Fruit fly (Drosophila melanogaster) whole organism, embryonic: ENCODE data around the gene fzo.

Source experiments
- Atf3 ChIP-seq: fragments of 200-800 bp; sonication (Bioruptor generic); optimal IDR thresholded peaks from 3 replicates; lab custom pipeline; 2016; ENCODE audit warnings: missing biosample characterization, missing genetic modification characterization
- BtbVII ChIP-seq: fragments of 200-800 bp; sonication (Bioruptor generic); optimal IDR thresholded peaks from 3 replicates; lab custom pipeline; 2017; ENCODE audit warnings: missing biosample characterization, mild to moderate bottlenecking, missing genetic modification characterization
- Bteb2 ChIP-seq: fragments of 200-800 bp; sonication (Bioruptor generic); optimal IDR thresholded peaks from 2 replicates; lab custom pipeline; 2016; ENCODE audit warnings: missing biosample characterization, missing genetic modification characterization
- CG10654 ChIP-seq: fragments of 200-800 bp; sonication (Bioruptor generic); optimal IDR thresholded peaks from 2 replicates; lab custom pipeline; 2016; ENCODE audit warnings: missing biosample characterization, missing genetic modification characterization
- CG11085 ChIP-seq: fragments of 200-800 bp; sonication (Bioruptor generic); IDR thresholded peaks from 2 replicates; pipeline ENCODE4 v1.3.6; 2022; ENCODE audit warnings: missing biosample characterization, missing genetic modification characterization
- CG11504 ChIP-seq: fragments of 200-800 bp; sonication (Bioruptor generic); optimal IDR thresholded peaks from 3 replicates; lab custom pipeline; 2019; ENCODE audit warnings: missing biosample characterization, mild to moderate bottlenecking, missing genetic modification characterization, moderate library complexity
- CG12391 ChIP-seq: fragments of 200-800 bp; sonication (Bioruptor generic); optimal IDR thresholded peaks from 3 replicates; lab custom pipeline; 2018; ENCODE audit warnings: missing biosample characterization, mild to moderate bottlenecking, missing genetic modification characterization, moderate library complexity
- CG13287 ChIP-seq: fragments of 200-800 bp; sonication (Bioruptor generic); IDR thresholded peaks from 2 replicates; pipeline ENCODE4 v1.3.6; 2022; ENCODE audit warnings: missing biosample characterization, missing genetic modification characterization; ENCODE audit not compliant: partially characterized antibody
- CG13624 ChIP-seq: fragments of 200-800 bp; sonication (Bioruptor generic); optimal IDR thresholded peaks from 2 replicates; lab custom pipeline; 2016; ENCODE audit warnings: missing biosample characterization, missing genetic modification characterization
- CG15601 ChIP-seq: fragments of 200-800 bp; sonication (Bioruptor generic); optimal IDR thresholded peaks from 3 replicates; lab custom pipeline; 2019; ENCODE audit warnings: missing biosample characterization, mild to moderate bottlenecking, missing genetic modification characterization, moderate library complexity
- CG17359 ChIP-seq: fragments of 200-800 bp; sonication (Bioruptor generic); optimal IDR thresholded peaks from 3 replicates; lab custom pipeline; 2018; ENCODE audit warnings: missing biosample characterization, mild to moderate bottlenecking, missing genetic modification characterization, moderate library complexity
- CG1832 ChIP-seq: fragments of 200-800 bp; sonication (Bioruptor generic); optimal IDR thresholded peaks from 2 replicates; lab custom pipeline; 2017; ENCODE audit warnings: missing biosample characterization, mild to moderate bottlenecking, missing genetic modification characterization, inconsistent platforms
- CG30020 ChIP-seq: fragments of 200-800 bp; optimal IDR thresholded peaks from 2 replicates; lab custom pipeline; 2019; ENCODE audit warnings: missing biosample characterization, mild to moderate bottlenecking, missing genetic modification characterization, moderate library complexity
- CG3281 ChIP-seq: fragments of 200-800 bp; sonication (Bioruptor generic); optimal IDR thresholded peaks from 3 replicates; lab custom pipeline; 2017; ENCODE audit warnings: missing biosample characterization, mild to moderate bottlenecking, missing genetic modification characterization
- CG3847 ChIP-seq: fragments of 200-800 bp; sonication (Bioruptor generic); IDR thresholded peaks from 2 replicates; pipeline ENCODE4 v1.3.6; 2022; ENCODE audit warnings: missing biosample characterization, missing genetic modification characterization
- CG3995 ChIP-seq: fragments of 200-800 bp; sonication (Bioruptor generic); optimal IDR thresholded peaks from 3 replicates; lab custom pipeline; 2016; ENCODE audit warnings: missing biosample characterization, missing genetic modification characterization
- CG6854 ChIP-seq: fragments of 200-800 bp; sonication (Bioruptor generic); optimal IDR thresholded peaks from 3 replicates; lab custom pipeline; 2017; ENCODE audit warnings: missing biosample characterization, mild to moderate bottlenecking, missing genetic modification characterization
- CG7357 ChIP-seq: fragments of 200-800 bp; sonication (Bioruptor generic); IDR thresholded peaks from 3 replicates; pipeline ENCODE4 v1.3.6; 2022; ENCODE audit warnings: missing biosample characterization, missing genetic modification characterization
- CG8089 ChIP-seq: fragments of 200-800 bp; sonication (Bioruptor generic); optimal IDR thresholded peaks from 3 replicates; lab custom pipeline; 2016; ENCODE audit warnings: missing biosample characterization, missing genetic modification characterization
- CoRest ChIP-seq: fragments of 200-800 bp; sonication (Bioruptor generic); optimal IDR thresholded peaks from 3 replicates; lab custom pipeline; 2018; ENCODE audit warnings: missing biosample characterization, mild to moderate bottlenecking, missing genetic modification characterization, moderate library complexity
- D19B ChIP-seq: fragments of 200-800 bp; sonication (Bioruptor generic); optimal IDR thresholded peaks from 2 replicates; lab custom pipeline; 2017; ENCODE audit warnings: missing biosample characterization, mild to moderate bottlenecking, missing genetic modification characterization
- Dbx ChIP-seq: fragments of 200-800 bp; sonication (Bioruptor generic); IDR thresholded peaks from 3 replicates; pipeline ENCODE4 v1.3.6; 2022; ENCODE audit warnings: missing biosample characterization, missing genetic modification characterization
- Dp ChIP-seq: fragments of 200-800 bp; sonication (Bioruptor generic); optimal IDR thresholded peaks from 2 replicates; lab custom pipeline; 2018; ENCODE audit warnings: missing biosample characterization, mild to moderate bottlenecking, missing genetic modification characterization, moderate library complexity
- Drgx ChIP-seq: fragments of 200-800 bp; sonication (Bioruptor generic); IDR thresholded peaks from 2 replicates; pipeline ENCODE4 v1.3.6; 2022; ENCODE audit warnings: missing biosample characterization, missing genetic modification characterization
- Gug ChIP-seq: fragments of 200-800 bp; sonication (Bioruptor generic); IDR thresholded peaks from 4 replicates; pipeline ENCODE4 v1.3.6; 2022; ENCODE audit warnings: missing biosample characterization, missing genetic modification characterization
- Hand ChIP-seq: fragments of 200-800 bp; sonication (Bioruptor generic); optimal IDR thresholded peaks from 2 replicates; lab custom pipeline; 2017; ENCODE audit warnings: mild to moderate bottlenecking, missing biosample characterization, missing genetic modification reagents, missing genetic modification characterization
- HmgZ ChIP-seq: fragments of 200-800 bp; sonication (Bioruptor generic); optimal IDR thresholded peaks from 2 replicates; lab custom pipeline; 2018; ENCODE audit warnings: missing biosample characterization, mild to moderate bottlenecking, missing genetic modification characterization
- Meics ChIP-seq: fragments of 200-800 bp; sonication (Bioruptor generic); optimal IDR thresholded peaks from 2 replicates; lab custom pipeline; 2017; ENCODE audit warnings: missing biosample characterization, mild to moderate bottlenecking, missing genetic modification characterization
- Mes4 ChIP-seq: fragments of 200-800 bp; sonication (Bioruptor generic); optimal IDR thresholded peaks from 2 replicates; lab custom pipeline; 2016; ENCODE audit warnings: missing biosample characterization, missing genetic modification characterization
- Rfx ChIP-seq: fragments of 200-800 bp; sonication (Bioruptor generic); IDR thresholded peaks from 2 replicates; pipeline ENCODE4 v1.3.6; 2022; ENCODE audit warnings: missing biosample characterization, missing genetic modification characterization
- Vsx1 ChIP-seq: fragments of 200-800 bp; sonication (Bioruptor generic); optimal IDR thresholded peaks from 2 replicates; lab custom pipeline; 2017; ENCODE audit warnings: missing biosample characterization, mild to moderate bottlenecking, missing genetic modification characterization, missing genetic modification reagents
- Xrp1 ChIP-seq: fragments of 200-800 bp; sonication (Bioruptor generic); IDR thresholded peaks from 2 replicates; pipeline ENCODE4 v1.3.6; 2022; ENCODE audit warnings: missing biosample characterization, missing genetic modification characterization
- chinmo ChIP-seq: fragments of 200-800 bp; sonication (Bioruptor generic); IDR thresholded peaks from 4 replicates; pipeline ENCODE4 v1.3.6; 2022; ENCODE audit warnings: missing biosample characterization, missing genetic modification characterization; ENCODE audit not compliant: partially characterized antibody
- crol ChIP-seq: fragments of 200-800 bp; sonication (Bioruptor generic); IDR thresholded peaks from 2 replicates; pipeline ENCODE4 v1.3.6; 2022; ENCODE audit warnings: missing biosample characterization, missing genetic modification characterization
- dmrt11E ChIP-seq: fragments of 200-800 bp; sonication (Bioruptor generic); optimal IDR thresholded peaks from 3 replicates; lab custom pipeline; 2018; ENCODE audit warnings: missing biosample characterization, mild to moderate bottlenecking, missing genetic modification characterization, moderate library complexity
- grn ChIP-seq: fragments of 200-800 bp; sonication (Bioruptor generic); optimal IDR thresholded peaks from 3 replicates; lab custom pipeline; 2017; ENCODE audit warnings: missing biosample characterization, missing genetic modification characterization
- hb ChIP-seq: fragments of 200-800 bp; sonication (Bioruptor generic); IDR thresholded peaks from 3 replicates; pipeline ENCODE4 v1.3.6; 2022; ENCODE audit warnings: missing biosample characterization, missing genetic modification characterization; ENCODE audit not compliant: partially characterized antibody
- her ChIP-seq: fragments of 200-800 bp; sonication (Bioruptor generic); optimal IDR thresholded peaks from 2 replicates; lab custom pipeline; 2016; ENCODE audit warnings: missing biosample characterization, missing genetic modification characterization
- klu ChIP-seq: fragments of 200-800 bp; sonication (Bioruptor generic); IDR thresholded peaks from 2 replicates; pipeline ENCODE4 v1.3.6; 2022; ENCODE audit warnings: missing biosample characterization, missing genetic modification characterization
- odd ChIP-seq: fragments of 200-800 bp; sonication (Bioruptor generic); optimal IDR thresholded peaks from 2 replicates; lab custom pipeline; 2017; ENCODE audit warnings: missing biosample characterization, mild to moderate bottlenecking, missing genetic modification characterization
- ranshi ChIP-seq: fragments of 200-800 bp; sonication (Bioruptor generic); IDR thresholded peaks from 2 replicates; pipeline ENCODE4 v1.3.6; 2022; ENCODE audit warnings: missing biosample characterization, missing genetic modification characterization
- sima ChIP-seq: fragments of 200-800 bp; sonication (Bioruptor generic); optimal IDR thresholded peaks from 2 replicates; lab custom pipeline; 2016; ENCODE audit warnings: missing biosample characterization, missing genetic modification characterization
- slbo ChIP-seq: fragments of 200-800 bp; sonication (Bioruptor generic); IDR thresholded peaks from 2 replicates; pipeline ENCODE4 v1.3.6; 2022; ENCODE audit warnings: missing biosample characterization, missing genetic modification characterization
- sr ChIP-seq: fragments of 200-800 bp; sonication (Bioruptor generic); IDR thresholded peaks from 3 replicates; pipeline ENCODE4 v1.3.6; 2022; ENCODE audit warnings: missing biosample characterization, missing genetic modification characterization
- stc ChIP-seq: fragments of 200-800 bp; sonication (Bioruptor generic); IDR thresholded peaks from 2 replicates; pipeline ENCODE4 v1.3.6; 2022; ENCODE audit warnings: missing biosample characterization, missing genetic modification characterization
- tx ChIP-seq: fragments of 200-800 bp; sonication (Bioruptor generic); optimal IDR thresholded peaks from 2 replicates; lab custom pipeline; 2016; ENCODE audit warnings: missing biosample characterization, missing genetic modification characterization
- usp ChIP-seq: fragments of >200 bp; optimal IDR thresholded peaks from 2 replicates; lab custom pipeline; 2017; ENCODE audit warnings: missing biosample characterization, missing genetic modification characterization
- vfl ChIP-seq: fragments of 200-800 bp; sonication (Bioruptor generic); optimal IDR thresholded peaks from 2 replicates; lab custom pipeline; 2016; ENCODE audit warnings: missing biosample characterization, missing genetic modification characterization
- zfh2 ChIP-seq: fragments of 200-800 bp; sonication (Bioruptor generic); optimal IDR thresholded peaks from 2 replicates; lab custom pipeline; 2016; ENCODE audit warnings: missing biosample characterization, missing genetic modification characterization

fzo gene

dm6 chr3R:23210243-23211215 lies 6.7 kb upstream of the fzo start (continued):
- TF ChIP-seq Xrp1 (0 out of 2 replicates have a peak, but pooled peaks have one; percentile 9), Rfx (GFP tag; lab: Robert Waterston, UW) (peak; percentile 35), D19B (GFP tag; lab: Kevin White, UChicago) (no peak), sr (GFP tag; lab: Robert Waterston, UW) (no peak), Dp (GFP tag; lab: Kevin White, UChicago) (no peak), slbo (GFP tag; lab: Robert Waterston, UW) (peak; percentile 53), HmgZ (tag; lab: Kevin White, UChicago) (peak; percentile 55), stc (GFP tag; lab: Robert Waterston, UW) (0 out of 2 replicates have a peak, but pooled peaks have one; percentile 17), Gug (GFP tag; lab: Robert Waterston, UW) (no peak), CG11504 (tag; lab: Kevin White, UChicago) (no peak), Meics (GFP tag; lab: Kevin White, UChicago) (peak; percentile 36), BtbVII (GFP tag; lab: Kevin White, UChicago) (peak; percentile 9), Atf3 (no peak), sima (GFP tag; lab: Kevin White, UChicago) (no peak), Dbx (GFP tag; lab: Robert Waterston, UW) (peak; percentile 45; the same call in 2 of the 3 replicates), usp (GFP tag; lab: Kevin White, UChicago) (no peak), CG15601 (no peak), CG13287 (no peak), zfh2 (GFP tag; lab: Kevin White, UChicago) (peak; percentile 9), crol (GFP tag; lab: Robert Waterston, UW) (peak; percentile 84), CG13624 (GFP tag; lab: Kevin White, UChicago) (no peak), CG6854 (GFP tag; lab: Kevin White, UChicago) (no peak), ranshi (GFP tag; lab: Robert Waterston, UW) (no peak), CG7357 (no peak), CG17359 (tag; lab: Kevin White, UChicago) (peak; percentile 14), CG10654 (GFP tag; lab: Kevin White, UChicago) (no peak), Mes4 (GFP tag; lab: Kevin White, UChicago) (no peak), klu (GFP tag; lab: Robert Waterston, UW) (no peak), CG8089 (GFP tag; lab: Kevin White, UChicago) (no peak), Vsx1 (GFP tag; lab: Kevin White, UChicago) (peak; percentile 38), Bteb2 (GFP tag; lab: Kevin White, UChicago) (no peak), chinmo (GFP tag; lab: Robert Waterston, UW) (0 out of 4 replicates have a peak, but pooled peaks have one; percentile 10), vfl (no peak), Drgx (GFP tag; lab: Robert Waterston, UW) (no peak), CG11085 (GFP tag; lab: Robert Waterston, UW) (no peak), grn (GFP tag; lab: Kevin White, UChicago) (peak; percentile 60), dmrt11E (tag; lab: Kevin White, UChicago) (no peak), her (GFP tag; lab: Kevin White, UChicago) (peak; percentile 15), odd (no peak), CG12391 (tag; lab: Kevin White, UChicago) (no peak), CoRest (tag; lab: Kevin White, UChicago) (peak; percentile 9), tx (GFP tag; lab: Kevin White, UChicago) (no peak), hb (GFP tag; lab: Robert Waterston, UW) (0 out of 3 replicates have a peak, but pooled peaks have one; percentile 45), CG1832 (no peak), CG3847 (GFP tag; lab: Robert Waterston, UW) (peak; percentile 24; the same call in 1 of the 2 replicates), CG3281 (GFP tag; lab: Kevin White, UChicago) (peak; percentile 30), CG3995 (GFP tag; lab: Kevin White, UChicago) (no peak), Hand (GFP tag; lab: Kevin White, UChicago) (peak; percentile 1), CG30020 (tag; lab: Kevin White, UChicago) (no peak)
